Fruit fly (Drosophila melanogaster) whole organism, embryonic: ENCODE results near the gene sosie.

Source experiments
- Blimp-1 ChIP-seq: fragments of 200-800 bp; sonication (Bioruptor generic); optimal IDR thresholded peaks from 3 replicates; lab custom pipeline; 2018; ENCODE audit warnings: missing biosample characterization, missing genetic modification characterization, mild to moderate bottlenecking, moderate library complexity, missing genetic modification reagents
- CG10147 ChIP-seq: fragments of 200-800 bp; sonication (Bioruptor generic); optimal IDR thresholded peaks from 2 replicates; lab custom pipeline; 2019; ENCODE audit warnings: missing biosample characterization, mild to moderate bottlenecking, missing genetic modification characterization, moderate library complexity
- CG1024 ChIP-seq: fragments of 200-800 bp; sonication (Bioruptor generic); IDR thresholded peaks from 2 replicates; pipeline ENCODE4 v1.3.6; 2022; ENCODE audit warnings: missing biosample characterization, missing genetic modification characterization
- CG15073 ChIP-seq: fragments of 200-800 bp; sonication (Bioruptor generic); optimal IDR thresholded peaks from 2 replicates; lab custom pipeline; 2016; ENCODE audit warnings: missing biosample characterization, missing genetic modification characterization
- CG15514 ChIP-seq: fragments of 200-800 bp; sonication (Bioruptor generic); optimal IDR thresholded peaks from 3 replicates; lab custom pipeline; 2017; ENCODE audit warnings: missing biosample characterization, missing genetic modification characterization, mild to moderate bottlenecking, moderate library complexity, missing genetic modification reagents
- CG1603 ChIP-seq: fragments of 200-800 bp; sonication (Bioruptor generic); optimal IDR thresholded peaks from 2 replicates; lab custom pipeline; 2019; ENCODE audit warnings: missing biosample characterization, mild to moderate bottlenecking, missing genetic modification characterization, moderate library complexity
- CG2129 ChIP-seq: fragments of 200-800 bp; sonication (Bioruptor generic); IDR thresholded peaks from 2 replicates; pipeline ENCODE4 v1.3.6; 2022; ENCODE audit warnings: missing biosample characterization, missing genetic modification characterization; ENCODE audit not compliant: partially characterized antibody
- CG31224 ChIP-seq: fragments of 200-800 bp; sonication (Bioruptor generic); IDR thresholded peaks from 2 replicates; pipeline ENCODE4 v1.3.6; 2022; ENCODE audit warnings: missing biosample characterization, missing genetic modification characterization
- CG34422 ChIP-seq: fragments of 200-800 bp; sonication (Bioruptor generic); IDR thresholded peaks from 3 replicates; pipeline ENCODE4 v1.3.6; 2022; ENCODE audit warnings: missing biosample characterization, missing genetic modification characterization
- CG4282 ChIP-seq: fragments of 200-800 bp; sonication (Bioruptor generic); optimal IDR thresholded peaks from 2 replicates; lab custom pipeline; 2016; ENCODE audit warnings: missing biosample characterization, missing genetic modification characterization
- CG5245 ChIP-seq: fragments of 200-800 bp; sonication (Bioruptor generic); optimal IDR thresholded peaks from 3 replicates; lab custom pipeline; 2016; ENCODE audit warnings: missing biosample characterization, missing genetic modification characterization
- CG5953 ChIP-seq: fragments of 200-800 bp; sonication (Bioruptor generic); IDR thresholded peaks from 2 replicates; pipeline ENCODE4 v1.3.6; 2022; ENCODE audit warnings: missing biosample characterization, missing genetic modification characterization
- CG6683 ChIP-seq: fragments of 200-800 bp; sonication (Bioruptor generic); optimal IDR thresholded peaks from 2 replicates; lab custom pipeline; 2017; ENCODE audit warnings: missing biosample characterization, mild to moderate bottlenecking, missing genetic modification characterization, missing genetic modification reagents
- CG7271 ChIP-seq: fragments of 200-800 bp; sonication (Bioruptor generic); optimal IDR thresholded peaks from 2 replicates; lab custom pipeline; 2018; ENCODE audit warnings: missing biosample characterization, mild to moderate bottlenecking, missing genetic modification characterization, moderate library complexity
- CG7556 ChIP-seq: fragments of 200-800 bp; sonication (Bioruptor generic); optimal IDR thresholded peaks from 2 replicates; lab custom pipeline; 2017; ENCODE audit warnings: missing biosample characterization, mild to moderate bottlenecking, missing genetic modification characterization
- CG9437 ChIP-seq: fragments of 200-800 bp; sonication (Bioruptor generic); optimal IDR thresholded peaks from 2 replicates; lab custom pipeline; 2018; ENCODE audit warnings: missing biosample characterization, mild to moderate bottlenecking, missing genetic modification characterization
- CG9797 ChIP-seq: fragments of 200-800 bp; sonication (Bioruptor generic); optimal IDR thresholded peaks from 3 replicates; lab custom pipeline; 2018; ENCODE audit warnings: missing biosample characterization, mild to moderate bottlenecking, missing genetic modification characterization
- CG9932 ChIP-seq: fragments of 200-800 bp; sonication (Bioruptor generic); IDR thresholded peaks from 2 replicates; pipeline ENCODE4 v1.3.6; 2022; ENCODE audit warnings: missing biosample characterization, missing genetic modification characterization
- Dek ChIP-seq: fragments of 200-800 bp; sonication (Bioruptor generic); optimal IDR thresholded peaks from 3 replicates; lab custom pipeline; 2019; ENCODE audit warnings: missing biosample characterization, mild to moderate bottlenecking, missing genetic modification characterization, moderate library complexity
- Doc2 ChIP-seq: fragments of 200-800 bp; sonication (Bioruptor generic); IDR thresholded peaks from 2 replicates; pipeline ENCODE4 v1.3.6; 2022; ENCODE audit warnings: missing biosample characterization, missing genetic modification characterization
- Fer2 ChIP-seq: fragments of 200-800 bp; sonication (Bioruptor generic); optimal IDR thresholded peaks from 2 replicates; lab custom pipeline; 2018; ENCODE audit warnings: missing biosample characterization, mild to moderate bottlenecking, missing genetic modification characterization, moderate library complexity
- Lhr ChIP-seq: fragments of 200-800 bp; sonication (Bioruptor generic); optimal IDR thresholded peaks from 3 replicates; lab custom pipeline; 2017; ENCODE audit warnings: mild to moderate bottlenecking, missing biosample characterization, missing genetic modification reagents, missing genetic modification characterization
- Nf-YB ChIP-seq: fragments of 200-800 bp; sonication (Bioruptor generic); optimal IDR thresholded peaks from 3 replicates; lab custom pipeline; 2019; ENCODE audit warnings: missing biosample characterization, mild to moderate bottlenecking, missing genetic modification characterization, moderate library complexity
- Opbp ChIP-seq: fragments of 200-800 bp; sonication (Bioruptor generic); IDR thresholded peaks from 3 replicates; pipeline ENCODE4 v1.3.6; 2022; ENCODE audit warnings: missing biosample characterization, missing genetic modification characterization; ENCODE audit not compliant: partially characterized antibody
- Optix ChIP-seq: fragments of 200-800 bp; sonication (Bioruptor generic); IDR thresholded peaks from 3 replicates; pipeline ENCODE4 v1.3.6; 2022; ENCODE audit warnings: missing biosample characterization, missing genetic modification characterization
- YL-1 ChIP-seq: fragments of 200-800 bp; sonication (Bioruptor generic); optimal IDR thresholded peaks from 3 replicates; lab custom pipeline; 2017; ENCODE audit warnings: missing biosample characterization, mild to moderate bottlenecking, missing genetic modification characterization
- aop ChIP-seq: fragments of 200-800 bp; sonication (Bioruptor generic); IDR thresholded peaks from 2 replicates; pipeline ENCODE4 v1.3.6; 2022; ENCODE audit warnings: missing biosample characterization, missing genetic modification characterization
- bigmax ChIP-seq: fragments of 200-800 bp; sonication (Bioruptor generic); optimal IDR thresholded peaks from 2 replicates; lab custom pipeline; 2018; ENCODE audit warnings: missing biosample characterization, mild to moderate bottlenecking, missing genetic modification characterization
- caup ChIP-seq: fragments of 200-800 bp; sonication (Bioruptor generic); optimal IDR thresholded peaks from 3 replicates; lab custom pipeline; 2017; ENCODE audit warnings: missing biosample characterization, mild to moderate bottlenecking, missing genetic modification characterization, moderate library complexity; ENCODE audit not compliant: severe bottlenecking
- chinmo ChIP-seq: fragments of 200-800 bp; sonication (Bioruptor generic); IDR thresholded peaks from 4 replicates; pipeline ENCODE4 v1.3.6; 2022; ENCODE audit warnings: missing biosample characterization, missing genetic modification characterization; ENCODE audit not compliant: partially characterized antibody
- chm ChIP-seq: fragments of 200-800 bp; sonication (Bioruptor generic); IDR thresholded peaks from 2 replicates; pipeline ENCODE4 v1.3.6; 2022; ENCODE audit warnings: missing biosample characterization, missing genetic modification characterization
- ci ChIP-seq: fragments of 200-800 bp; sonication (Bioruptor generic); IDR thresholded peaks from 3 replicates; pipeline ENCODE4 v1.3.6; 2022; ENCODE audit warnings: missing biosample characterization, missing genetic modification characterization
- dati ChIP-seq: fragments of 200-800 bp; sonication (Bioruptor generic); IDR thresholded peaks from 2 replicates; pipeline ENCODE4 v1.3.6; 2022; ENCODE audit warnings: missing biosample characterization, missing genetic modification characterization
- dm ChIP-seq: fragments of 200-800 bp; sonication (Bioruptor generic); optimal IDR thresholded peaks from 3 replicates; lab custom pipeline; 2016; ENCODE audit warnings: missing biosample characterization, missing genetic modification characterization
- dmrt99B ChIP-seq: fragments of 200-800 bp; sonication (Bioruptor generic); optimal IDR thresholded peaks from 2 replicates; lab custom pipeline; 2018; ENCODE audit warnings: missing biosample characterization, mild to moderate bottlenecking, missing genetic modification characterization, moderate library complexity
- eyg ChIP-seq: fragments of 200-800 bp; sonication (Bioruptor generic); optimal IDR thresholded peaks from 3 replicates; lab custom pipeline; 2016; ENCODE audit warnings: missing biosample characterization, missing genetic modification characterization
- h ChIP-seq: fragments of >200 bp; optimal IDR thresholded peaks from 2 replicates; lab custom pipeline; 2017
- jigr1 ChIP-seq: fragments of 200-800 bp; sonication (Bioruptor generic); IDR thresholded peaks from 3 replicates; pipeline ENCODE4 v1.3.6; 2022; ENCODE audit warnings: missing biosample characterization, missing genetic modification characterization
- kay ChIP-seq: fragments of 200-800 bp; sonication (Bioruptor generic); optimal IDR thresholded peaks from 2 replicates; lab custom pipeline; 2016; ENCODE audit warnings: missing biosample characterization, missing genetic modification characterization
- klu ChIP-seq: fragments of 200-800 bp; sonication (Bioruptor generic); IDR thresholded peaks from 2 replicates; pipeline ENCODE4 v1.3.6; 2022; ENCODE audit warnings: missing biosample characterization, missing genetic modification characterization
- nom ChIP-seq: fragments of 200-800 bp; sonication (Bioruptor generic); optimal IDR thresholded peaks from 2 replicates; lab custom pipeline; 2017; ENCODE audit warnings: missing biosample characterization, missing genetic modification characterization, mild to moderate bottlenecking, moderate library complexity, missing genetic modification reagents
- odd ChIP-seq: fragments of 200-800 bp; sonication (Bioruptor generic); optimal IDR thresholded peaks from 2 replicates; lab custom pipeline; 2017; ENCODE audit warnings: missing biosample characterization, mild to moderate bottlenecking, missing genetic modification characterization
- org-1 ChIP-seq: fragments of 200-800 bp; sonication (Bioruptor generic); optimal IDR thresholded peaks from 2 replicates; lab custom pipeline; 2017; ENCODE audit warnings: missing biosample characterization, missing genetic modification characterization
- pb ChIP-seq: fragments of 200-800 bp; sonication (Bioruptor generic); optimal IDR thresholded peaks from 3 replicates; lab custom pipeline; 2016; ENCODE audit warnings: missing biosample characterization, missing genetic modification characterization
- sens ChIP-seq: fragments of 200-800 bp; sonication (Bioruptor generic); peaks from one replicate; lab custom pipeline; 2016; ENCODE audit warnings: missing biosample characterization, missing genetic modification characterization
- shn ChIP-seq: fragments of 200-800 bp; sonication (Bioruptor generic); optimal IDR thresholded peaks from 3 replicates; lab custom pipeline; 2016; ENCODE audit warnings: missing biosample characterization, missing genetic modification characterization
- sob ChIP-seq: fragments of 200-800 bp; sonication (Bioruptor generic); IDR thresholded peaks from 2 replicates; pipeline ENCODE4 v1.3.6; 2022; ENCODE audit warnings: missing biosample characterization, missing genetic modification characterization
- sqz ChIP-seq: fragments of 200-800 bp; sonication (Bioruptor generic); optimal IDR thresholded peaks from 3 replicates; lab custom pipeline; 2018; ENCODE audit warnings: missing biosample characterization, mild to moderate bottlenecking, missing genetic modification characterization
- trem ChIP-seq: fragments of 200-800 bp; optimal IDR thresholded peaks from 3 replicates; lab custom pipeline; 2019; ENCODE audit warnings: missing biosample characterization, mild to moderate bottlenecking, missing genetic modification characterization, moderate library complexity
- ttk ChIP-seq: fragments of 200-800 bp; sonication (Bioruptor generic); IDR thresholded peaks from 2 replicates; pipeline ENCODE4 v2.1.2; 2022; ENCODE audit warnings: missing biosample characterization, missing genetic modification characterization
- wdn ChIP-seq: fragments of 200-800 bp; sonication (Bioruptor generic); IDR thresholded peaks from 2 replicates; pipeline ENCODE4 v1.3.6; 2022; ENCODE audit warnings: missing biosample characterization, missing genetic modification characterization

The sosie gene

DNA sequence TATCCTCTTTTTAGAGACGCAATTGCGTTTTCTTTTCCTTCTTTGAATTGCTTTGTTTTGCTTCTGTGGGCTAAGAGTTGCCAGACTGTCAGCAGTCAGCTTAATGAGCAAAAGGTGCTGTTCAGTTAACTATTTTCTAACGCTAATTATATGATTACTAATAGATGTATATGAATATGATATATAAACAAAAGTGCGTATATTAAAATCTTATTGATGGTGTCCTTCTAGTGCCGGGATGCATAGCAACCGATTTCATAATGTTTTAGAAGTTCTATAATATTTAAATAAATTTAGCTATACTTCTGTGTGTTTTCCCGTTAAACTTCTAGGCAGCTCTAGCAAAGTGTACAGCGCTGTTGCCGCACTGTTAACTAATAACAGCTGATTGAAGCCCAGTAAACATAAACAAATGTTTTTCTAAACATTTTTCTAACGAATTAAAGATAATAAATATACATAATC is 3.8 kb upstream of the sosie start, which contains the start of the genes Kaz and CG43273 (continued):
- TF ChIP-seq Optix (GFP tag; lab: Robert Waterston, UW) (no peak), pb (no peak), Lhr (GFP tag; lab: Kevin White, UChicago) (no peak), Nf-YB (no peak), dati (GFP tag; lab: Robert Waterston, UW) (no peak), Fer2 (tag; lab: Kevin White, UChicago) (peak; percentile 39), klu (GFP tag; lab: Robert Waterston, UW) (peak; percentile 30; the same call in 1 of the 2 replicates), CG7271 (tag; lab: Kevin White, UChicago) (peak; percentile 2), CG9797 (GFP tag; lab: Kevin White, UChicago) (no peak), CG15514 (GFP tag; lab: Kevin White, UChicago) (peak; percentile 37), bigmax (GFP tag; lab: Kevin White, UChicago) (no peak), CG1024 (no peak), chm (GFP tag; lab: Robert Waterston, UW) (peak; percentile 19; the same call in 1 of the 2 replicates), dm (GFP tag; lab: Kevin White, UChicago) (no peak), wdn (0 out of 2 replicates have a peak, but pooled peaks have one; percentile 19), ci (no peak), Dek (no peak), aop (GFP tag; lab: Robert Waterston, UW) (no peak), kay (GFP tag; lab: Kevin White, UChicago) (peak; percentile 26), dmrt99B (tag; lab: Kevin White, UChicago) (no peak), jigr1 (GFP tag; lab: Robert Waterston, UW) (no peak), CG9932 (GFP tag; lab: Robert Waterston, UW) (peak; percentile 78), CG5953 (GFP tag; lab: Robert Waterston, UW) (no peak), odd (GFP tag; lab: Kevin White, UChicago) (no peak), Doc2 (no peak), CG34422 (0 out of 3 replicates have a peak, but pooled peaks have one; percentile 52), sens (GFP tag; lab: Kevin White, UChicago) (peak; percentile 81), CG2129 (no peak), CG10147 (GFP tag; lab: Kevin White, UChicago) (no peak), org-1 (no peak), Blimp-1 (GFP tag; lab: Kevin White, UChicago) (no peak), sqz (no peak), nom (no peak), CG15073 (no peak), chinmo (no peak), trem (peak; percentile 86), CG4282 (GFP tag; lab: Kevin White, UChicago) (no peak), eyg (GFP tag; lab: Kevin White, UChicago) (no peak), shn (no peak), CG31224 (GFP tag; lab: Robert Waterston, UW) (no peak; the same call in 1 of the 2 replicates), CG7556 (GFP tag; lab: Kevin White, UChicago) (no peak), h (lab: Kevin White, UChicago) (no peak), CG6683 (GFP tag; lab: Kevin White, UChicago) (no peak), Opbp (GFP tag; lab: Robert Waterston, UW) (no peak), CG5245 (GFP tag; lab: Kevin White, UChicago) (no peak), caup (GFP tag; lab: Kevin White, UChicago) (no peak), CG1603 (tag; lab: Kevin White, UChicago) (no peak), sob (GFP tag; lab: Robert Waterston, UW) (peak; percentile 59), YL-1 (GFP tag; lab: Kevin White, UChicago) (peak; percentile 69), ttk (GFP tag; lab: Robert Waterston, UW) (no peak), CG9437 (GFP tag; lab: Kevin White, UChicago) (peak; percentile 25)
